Worm (Caenorhabditis elegans): ENCODE data around the gene F52C6.2.

- TF ChIP-seq egl-27 (tag; optimal IDR thresholded peaks at IDR 0.05) (no peak), elt-2 (tag; optimal IDR thresholded peaks at IDR 0.05) (no peak), pqm-1 (tag; optimal IDR thresholded peaks at IDR 0.05) (no peak), hlh-4 (tag; optimal IDR thresholded peaks at IDR 0.05) (no peak), snpc-4 (tag; optimal IDR thresholded peaks at IDR 0.05) (no peak), fkh-8 (tag; optimal IDR thresholded peaks at IDR 0.05) (no peak), isw-1 (GFP tag; IDR thresholded peaks at IDR 0.05) (no peak)
Measured at ce11 chrII:1889071-1889470, 37.2 kb upstream of the F52C6.2 start, which contains the start of gene math-8.
